Worm (Caenorhabditis elegans): ENCODE measurements around the gene srx-133.

srx-133 gene

ce11 chrV:13892457-13893375 lies 44.2 kb downstream of the srx-133 start, which contains the start of gene sptl-3:
TSS of gene sptl-3 (plus strand) at chrV:13893325.
- peak; percentile 13 for TF ChIP-seq ztf-4 (tag; optimal IDR thresholded peaks at IDR 0.05)
- peak; percentile 74 for TF ChIP-seq crh-2 (tag; optimal IDR thresholded peaks at IDR 0.05)
- no peak for TF ChIP-seq ZK546.5 (tag; optimal IDR thresholded peaks at IDR 0.05)
- TF ChIP-seq fos-1 (tag; optimal IDR thresholded peaks at IDR 0.05): peak; percentile 60
- TF ChIP-seq mdl-1 (tag; optimal IDR thresholded peaks at IDR 0.05): peak in 1 of 2 experiments; percentile 5
- peak; percentile 49 for TF ChIP-seq F13H6.1 (tag; optimal IDR thresholded peaks at IDR 0.05)
- TF ChIP-seq nhr-21 (tag; optimal IDR thresholded peaks at IDR 0.05): peak; percentile 73
- peak in 1 of 2 experiments; percentile 1 for TF ChIP-seq lsy-2 (tag; optimal IDR thresholded peaks at IDR 0.05)
- peak; percentile 21 for TF ChIP-seq C34F6.9 (tag; optimal IDR thresholded peaks at IDR 0.05)
- peak; percentile 58 for TF ChIP-seq sma-3 (GFP tag; optimal IDR thresholded peaks at IDR 0.05)
- TF ChIP-seq blmp-1 (tag; optimal IDR thresholded peaks at IDR 0.05; ENCODE audit: insufficient read depth): peak; percentile 58
- peak; percentile 71 for TF ChIP-seq sma-9 (GFP tag; optimal IDR thresholded peaks at IDR 0.05)
- no peak for TF ChIP-seq sma-9 (tag; optimal IDR thresholded peaks at IDR 0.05)
- no peak for TF ChIP-seq ceh-16 (tag; optimal IDR thresholded peaks at IDR 0.05)
- TF ChIP-seq nhr-237 (tag; optimal IDR thresholded peaks at IDR 0.05): no peak
- peak; percentile 53 for TF ChIP-seq nhr-25 (tag; optimal IDR thresholded peaks at IDR 0.05)
- peak; percentile 53 for TF ChIP-seq nhr-129 (tag; optimal IDR thresholded peaks at IDR 0.05)
- TF ChIP-seq zag-1 (tag; optimal IDR thresholded peaks at IDR 0.05): no peak

- TF ChIP-seq sma-9 (GFP tag; optimal IDR thresholded peaks at IDR 0.05) (peak; percentile 51), sma-9 (tag; optimal IDR thresholded peaks at IDR 0.05) (no peak), fos-1 (tag; optimal IDR thresholded peaks at IDR 0.05) (peak; percentile 96), crh-2 (tag; optimal IDR thresholded peaks at IDR 0.05) (peak; percentile 30), nhr-129 (tag; optimal IDR thresholded peaks at IDR 0.05) (no peak)
These were observed 45.1 kb downstream of the srx-133 start for ce11 chrV:13893583-13893982.

- peak; percentile 34 for TF ChIP-seq sma-9 (GFP tag; optimal IDR thresholded peaks at IDR 0.05)
- no peak for TF ChIP-seq sma-9 (tag; optimal IDR thresholded peaks at IDR 0.05)
- TF ChIP-seq fos-1 (tag; optimal IDR thresholded peaks at IDR 0.05): peak; percentile 5
- no peak for TF ChIP-seq dmd-4 (tag; optimal IDR thresholded peaks at IDR 0.05)
- TF ChIP-seq gmeb-1 (tag; optimal IDR thresholded peaks at IDR 0.05): no peak
- no peak for TF ChIP-seq ztf-4 (tag; optimal IDR thresholded peaks at IDR 0.05)
These were observed 49.9 kb downstream of the srx-133 start, which contains the start of gene cyp-35C1 for ce11 chrV:13898356-13898755. TSS of gene cyp-35C1 (minus strand) at chrV:13898487.

- TF ChIP-seq elt-1 (tag; optimal IDR thresholded peaks at IDR 0.05) (no peak), unc-39 (tag; optimal IDR thresholded peaks at IDR 0.05) (no peak), gmeb-1 (tag; optimal IDR thresholded peaks at IDR 0.05) (no peak), nhr-25 (tag; optimal IDR thresholded peaks at IDR 0.05) (no peak), C34F6.9 (tag; optimal IDR thresholded peaks at IDR 0.05) (no peak), elt-3 (tag; optimal IDR thresholded peaks at IDR 0.05) (no peak), nhr-11 (tag; optimal IDR thresholded peaks at IDR 0.05) (no peak), snpc-4 (tag; optimal IDR thresholded peaks at IDR 0.05) (no peak), F13H6.1 (tag; optimal IDR thresholded peaks at IDR 0.05) (no peak), nhr-23 (tag; optimal IDR thresholded peaks at IDR 0.05) (no peak), sma-9 (GFP tag; optimal IDR thresholded peaks at IDR 0.05) (no peak), sma-9 (tag; optimal IDR thresholded peaks at IDR 0.05) (no peak), mbf-1 (tag; optimal IDR thresholded peaks at IDR 0.05) (no peak)
These were observed 50.7 kb downstream of the srx-133 start, which contains the start of gene oac-3 for ce11 chrV:13899213-13899612. TSS of gene oac-3 (plus strand) at chrV:13899513.
